Fruit fly (Drosophila melanogaster) whole organism, wandering third instar larva: ENCODE data around the gene Vps37B.

Experiments
- CG32264 ChIP-seq: fragments of 200-800 bp; sonication (Bioruptor generic); optimal IDR thresholded peaks from 2 replicates; lab custom pipeline; 2016; ENCODE audit warnings: missing biosample characterization, missing genetic modification characterization
- CG9705 ChIP-seq: fragments of 200-800 bp; sonication (Bioruptor generic); optimal IDR thresholded peaks from 2 replicates; lab custom pipeline; 2018; ENCODE audit warnings: missing biosample characterization, mild to moderate bottlenecking, missing genetic modification characterization
- CrebA ChIP-seq: fragments of 200-800 bp; sonication (Bioruptor generic); optimal IDR thresholded peaks from 2 replicates; lab custom pipeline; 2016; ENCODE audit warnings: missing biosample characterization, mild to moderate bottlenecking, missing genetic modification characterization, borderline replicate concordance
- Dfd ChIP-seq: fragments of >200 bp; optimal IDR thresholded peaks from 2 replicates; lab custom pipeline; 2017; ENCODE audit warnings: missing biosample characterization, missing genetic modification characterization
- Dif ChIP-seq: fragments of 200-275, 200-300 bp; sonication (Bioruptor generic); optimal IDR thresholded peaks from 2 replicates; lab custom pipeline; 2018; ENCODE audit warnings: missing biosample characterization, missing genetic modification characterization; ENCODE audit not compliant: partially characterized antibody
- GATAd ChIP-seq: sonication (Bioruptor generic); optimal IDR thresholded peaks from 2 replicates; lab custom pipeline; 2016; ENCODE audit warnings: missing biosample characterization, missing genetic modification characterization
- HLH106 ChIP-seq: fragments of 200-800 bp; optimal IDR thresholded peaks from 3 replicates; lab custom pipeline; 2019; ENCODE audit warnings: missing biosample characterization, mild to moderate bottlenecking, missing genetic modification characterization, moderate library complexity
- Hnf4 ChIP-seq: fragments of 200-800 bp; sonication (Bioruptor generic); optimal IDR thresholded peaks from 2 replicates; lab custom pipeline; 2016; ENCODE audit warnings: missing biosample characterization, mild to moderate bottlenecking, missing genetic modification characterization
- Hr78 ChIP-seq: fragments of >200 bp; optimal IDR thresholded peaks from 2 replicates; lab custom pipeline; 2017; ENCODE audit warnings: missing biosample characterization, missing genetic modification characterization
- Hr83 ChIP-seq: fragments of 200-300 bp; sonication (Bioruptor generic); optimal IDR thresholded peaks from 2 replicates; lab custom pipeline; 2016; ENCODE audit warnings: missing biosample characterization, mild to moderate bottlenecking, missing genetic modification characterization, moderate library complexity; ENCODE audit not compliant: poor library complexity, severe bottlenecking
- Jra ChIP-seq: sonication (Bioruptor generic); optimal IDR thresholded peaks from 2 replicates; lab custom pipeline; 2016; ENCODE audit warnings: missing biosample characterization, missing genetic modification characterization
- Mio ChIP-seq: sonication (Bioruptor generic); optimal IDR thresholded peaks from 2 replicates; lab custom pipeline; 2016; ENCODE audit warnings: missing biosample characterization, missing genetic modification characterization
- N ChIP-seq: fragments of >200 bp; optimal IDR thresholded peaks from 2 replicates; lab custom pipeline; 2018; ENCODE audit warnings: missing biosample characterization, missing external identifiers, missing genetic modification characterization
- OdsH ChIP-seq: fragments of 200-800 bp; sonication (Bioruptor generic); optimal IDR thresholded peaks from 2 replicates; lab custom pipeline; 2016; ENCODE audit warnings: missing biosample characterization, mild to moderate bottlenecking, missing genetic modification characterization
- Rel ChIP-seq, 2 experiments: fragments of 200-800 bp; sonication (Bioruptor generic) in 1 of 2; optimal IDR thresholded peaks; 2 replicates in 1 of 2; 3 replicates in 1 of 2; lab custom pipeline; 2016 to 2019; ENCODE audit warnings: mild to moderate bottlenecking in 2 of 2, missing biosample characterization in 2 of 2, missing genetic modification characterization in 2 of 2, moderate library complexity in 1 of 2
- Sp1 ChIP-seq: fragments of 200-800 bp; sonication (Bioruptor generic); optimal IDR thresholded peaks from 3 replicates; lab custom pipeline; 2019; ENCODE audit warnings: missing biosample characterization, mild to moderate bottlenecking, missing genetic modification characterization, moderate library complexity
- Vsx2 ChIP-seq: fragments of 200-300, 225-300 bp; sonication (Bioruptor generic); optimal IDR thresholded peaks from 2 replicates; lab custom pipeline; 2018; ENCODE audit warnings: missing biosample characterization, missing genetic modification characterization; ENCODE audit not compliant: partially characterized antibody
- br ChIP-seq: fragments of 200-800 bp; sonication (Bioruptor generic); optimal IDR thresholded peaks from 2 replicates; lab custom pipeline; 2016; ENCODE audit warnings: missing biosample characterization, missing genetic modification characterization
- brk ChIP-seq: fragments of 200-800 bp; sonication (Bioruptor generic); optimal IDR thresholded peaks from 2 replicates; lab custom pipeline; 2016; ENCODE audit warnings: missing biosample characterization, mild to moderate bottlenecking, missing genetic modification characterization
- dmrt93B ChIP-seq: fragments of 200-800 bp; sonication (Bioruptor generic); optimal IDR thresholded peaks from 2 replicates; lab custom pipeline; 2018; ENCODE audit warnings: missing biosample characterization, mild to moderate bottlenecking, missing genetic modification characterization
- dsf ChIP-seq: sonication (Bioruptor generic); optimal IDR thresholded peaks from 2 replicates; lab custom pipeline; 2016; ENCODE audit warnings: missing biosample characterization, missing genetic modification characterization, borderline replicate concordance
- ey ChIP-seq: fragments of 200-800 bp; sonication (Bioruptor generic); optimal IDR thresholded peaks from 2 replicates; lab custom pipeline; 2016; ENCODE audit warnings: missing biosample characterization, missing genetic modification characterization
- foxo ChIP-seq, 2 experiments: fragments of 200-800 bp; sonication (Bioruptor generic); optimal IDR thresholded peaks; 2 replicates in 1 of 2; 3 replicates in 1 of 2; lab custom pipeline; 2016 to 2017; ENCODE audit warnings: missing biosample characterization in 2 of 2, missing genetic modification characterization in 2 of 2
- fru ChIP-seq: fragments of 200-800 bp; sonication (Bioruptor generic); optimal IDR thresholded peaks from 3 replicates; lab custom pipeline; 2016; ENCODE audit warnings: missing biosample characterization, mild to moderate bottlenecking, missing genetic modification characterization
- h ChIP-seq: fragments of 200-800 bp; sonication (Bioruptor generic); optimal IDR thresholded peaks from 3 replicates; lab custom pipeline; 2016; ENCODE audit warnings: missing biosample characterization, mild to moderate bottlenecking, missing genetic modification characterization
- jim ChIP-seq: fragments of 175-275, 200-325 bp; sonication (Bioruptor generic); optimal IDR thresholded peaks from 2 replicates; lab custom pipeline; 2016; ENCODE audit warnings: missing biosample characterization, mild to moderate bottlenecking, missing genetic modification characterization
- pan ChIP-seq: fragments of >200 bp; optimal IDR thresholded peaks from 2 replicates; lab custom pipeline; 2017
- psq ChIP-seq: fragments of 200-800 bp; sonication (Bioruptor generic); optimal IDR thresholded peaks from 3 replicates; lab custom pipeline; 2017; ENCODE audit warnings: missing biosample characterization, mild to moderate bottlenecking, missing genetic modification characterization, moderate library complexity
- rgr ChIP-seq: fragments of 200-800 bp; sonication (Bioruptor generic); optimal IDR thresholded peaks from 3 replicates; lab custom pipeline; 2016; ENCODE audit warnings: missing biosample characterization, mild to moderate bottlenecking, missing genetic modification characterization
- sage ChIP-seq: fragments of 200-800 bp; sonication (Bioruptor generic); optimal IDR thresholded peaks from 2 replicates; lab custom pipeline; 2016; ENCODE audit warnings: missing biosample characterization, mild to moderate bottlenecking, missing genetic modification characterization
- sv ChIP-seq: fragments of 200-800 bp; sonication (Bioruptor generic); optimal IDR thresholded peaks from 3 replicates; lab custom pipeline; 2016; ENCODE audit warnings: missing biosample characterization, missing genetic modification characterization
- tai ChIP-seq: sonication (Bioruptor generic); optimal IDR thresholded peaks from 2 replicates; lab custom pipeline; 2016; ENCODE audit warnings: missing biosample characterization, missing genetic modification characterization
- usp ChIP-seq: fragments of >200 bp; optimal IDR thresholded peaks from 2 replicates; lab custom pipeline; 2017; ENCODE audit warnings: missing biosample characterization, missing genetic modification characterization
- woc ChIP-seq: sonication (Bioruptor generic); optimal IDR thresholded peaks from 2 replicates; lab custom pipeline; 2016; ENCODE audit warnings: missing biosample characterization, mild to moderate bottlenecking, missing genetic modification characterization

The Vps37B gene

DNA sequence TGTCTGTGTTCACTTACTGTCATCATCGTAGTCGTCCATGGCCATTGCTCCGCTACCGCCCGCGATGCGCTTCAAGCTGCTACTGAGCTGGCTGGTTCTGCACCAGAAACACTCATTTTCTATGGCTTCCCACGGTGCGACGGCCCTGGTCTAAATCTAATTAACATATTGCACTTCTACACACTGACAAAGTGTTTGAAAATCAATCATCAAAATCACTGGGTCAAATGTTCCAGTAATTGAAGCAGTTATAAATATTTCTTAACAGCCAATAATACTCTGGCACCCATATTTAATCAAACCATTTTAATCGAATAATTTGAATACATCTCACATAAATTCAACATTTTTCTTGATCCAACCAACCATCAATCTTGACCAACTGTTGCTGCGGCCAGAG is 11.3 kb downstream of the Vps37B start, which contains the start of gene rtp:
Gene rtp (minus strand): TSS at position 101 of the 400 bp plus-strand sequence.
- TF ChIP-seq usp (GFP tag; lab: Kevin White, UChicago): no peak
- no peak for TF ChIP-seq Hr83 (GFP tag; lab: Kevin White, UChicago)
- no peak for TF ChIP-seq Sp1
- TF ChIP-seq sv (GFP tag; lab: Kevin White, UChicago): no peak
- TF ChIP-seq GATAd (GFP tag; lab: Kevin White, UChicago): no peak
- TF ChIP-seq dsf (GFP tag; lab: Kevin White, UChicago): no peak
- TF ChIP-seq Vsx2: no peak
- no peak for TF ChIP-seq CG9705 (GFP tag; lab: Kevin White, UChicago)
- TF ChIP-seq Rel (GFP tag; optimal IDR thresholded peaks at IDR 0.05; lab: Kevin White, UChicago): no peak
- TF ChIP-seq Rel (tag; optimal IDR thresholded peaks at IDR 0.05; lab: Kevin White, UChicago): no peak
- TF ChIP-seq rgr (GFP tag; lab: Kevin White, UChicago): no peak
- TF ChIP-seq ey: no peak
- no peak for TF ChIP-seq Dfd (GFP tag; lab: Kevin White, UChicago)
- no peak for TF ChIP-seq psq (GFP tag; lab: Kevin White, UChicago)
- no peak for TF ChIP-seq h (GFP tag; lab: Kevin White, UChicago)

dm6 chr3R:5240721-5241120 is 14.8 kb downstream of the Vps37B start, which contains the start of gene CG33293:
TSS of gene CG33293 (minus strand) at chr3R:5240735.
- no peak for TF ChIP-seq sage (GFP tag; lab: Kevin White, UChicago)
- TF ChIP-seq woc (GFP tag; lab: Kevin White, UChicago): no peak
- no peak for TF ChIP-seq Dfd (GFP tag; lab: Kevin White, UChicago)
- no peak for TF ChIP-seq Dif (GFP tag; lab: Kevin White, UChicago)
- TF ChIP-seq Hnf4 (GFP tag; lab: Kevin White, UChicago): no peak
- no peak for TF ChIP-seq HLH106
- no peak for TF ChIP-seq Rel (GFP tag; optimal IDR thresholded peaks at IDR 0.05; lab: Kevin White, UChicago)
- TF ChIP-seq Rel (tag; optimal IDR thresholded peaks at IDR 0.05; lab: Kevin White, UChicago): no peak
- no peak for TF ChIP-seq jim (GFP tag; lab: Kevin White, UChicago)

DNA sequence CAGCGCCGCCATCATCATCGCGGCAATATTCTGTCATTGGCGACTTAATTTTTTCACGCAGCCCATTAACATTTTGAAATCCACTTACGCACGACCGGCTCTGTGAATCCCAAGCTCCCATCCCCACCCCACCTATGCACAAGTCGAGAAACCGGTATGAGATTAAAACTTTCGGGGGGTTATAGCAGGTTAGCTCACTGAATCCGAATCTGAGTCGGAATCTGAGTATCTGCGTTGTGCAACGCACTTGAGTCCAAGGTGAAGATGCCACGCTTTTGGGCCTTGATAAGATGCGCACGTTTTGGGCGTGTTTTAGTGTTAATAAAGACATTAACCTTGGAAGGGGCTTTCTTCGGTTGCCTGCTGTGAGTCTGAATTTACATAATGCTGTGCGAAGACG is 21.0 kb downstream of the Vps37B start:
- no peak for TF ChIP-seq jim (GFP tag; lab: Kevin White, UChicago)
- no peak for TF ChIP-seq Sp1
- TF ChIP-seq fru (GFP tag; lab: Kevin White, UChicago): no peak
- peak; percentile 5 for TF ChIP-seq OdsH
- no peak for TF ChIP-seq rgr (GFP tag; lab: Kevin White, UChicago)
- TF ChIP-seq ey: no peak
- TF ChIP-seq Rel (GFP tag; optimal IDR thresholded peaks at IDR 0.05; lab: Kevin White, UChicago): no peak
- peak; percentile 94 for TF ChIP-seq Rel (tag; optimal IDR thresholded peaks at IDR 0.05; lab: Kevin White, UChicago)
- TF ChIP-seq Dif (GFP tag; lab: Kevin White, UChicago): peak; percentile 44
- no peak for TF ChIP-seq tai (GFP tag; lab: Kevin White, UChicago)
- TF ChIP-seq, all 38 proteins: peak for 3

dm6 chr3R:5249308-5249707 is 23.4 kb downstream of the Vps37B start:
- TF ChIP-seq CrebA (no peak), GATAd (GFP tag; lab: Kevin White, UChicago) (no peak), sage (GFP tag; lab: Kevin White, UChicago) (no peak), HLH106 (no peak), Dfd (GFP tag; lab: Kevin White, UChicago) (no peak), Rel (GFP tag; optimal IDR thresholded peaks at IDR 0.05; lab: Kevin White, UChicago) (no peak), Rel (tag; optimal IDR thresholded peaks at IDR 0.05; lab: Kevin White, UChicago) (no peak), rgr (GFP tag; lab: Kevin White, UChicago) (no peak), dsf (GFP tag; lab: Kevin White, UChicago) (no peak), CG32264 (GFP tag; lab: Kevin White, UChicago) (no peak), Vsx2 (no peak), dmrt93B (GFP tag; lab: Kevin White, UChicago) (no peak), Mio (GFP tag; lab: Kevin White, UChicago) (no peak), N (GFP tag; lab: Kevin White, UChicago) (no peak)

- TF ChIP-seq pan (lab: Kevin White, UChicago) (no peak), Vsx2 (peak; percentile 19), Dfd (GFP tag; lab: Kevin White, UChicago) (no peak), Rel (GFP tag; optimal IDR thresholded peaks at IDR 0.05; lab: Kevin White, UChicago) (no peak), Rel (tag; optimal IDR thresholded peaks at IDR 0.05; lab: Kevin White, UChicago) (peak; percentile 97), ey (peak; percentile 65), sage (GFP tag; lab: Kevin White, UChicago) (peak; percentile 52), woc (GFP tag; lab: Kevin White, UChicago) (peak; percentile 68), Hr78 (GFP tag; lab: Kevin White, UChicago) (no peak), brk (peak; percentile 44), Jra (GFP tag; lab: Kevin White, UChicago) (no peak), usp (GFP tag; lab: Kevin White, UChicago) (no peak), dmrt93B (GFP tag; lab: Kevin White, UChicago) (no peak), foxo (GFP tag; optimal IDR thresholded peaks at IDR 0.05; lab: Kevin White, UChicago) (peak in 1 of 2 experiments; percentile 66), psq (GFP tag; lab: Kevin White, UChicago) (peak; percentile 61), h (GFP tag; lab: Kevin White, UChicago) (peak; percentile 62), Dif (GFP tag; lab: Kevin White, UChicago) (no peak), dsf (GFP tag; lab: Kevin White, UChicago) (no peak), CG32264 (GFP tag; lab: Kevin White, UChicago) (peak; percentile 6), OdsH (peak; percentile 54), rgr (GFP tag; lab: Kevin White, UChicago) (peak; percentile 57), CG9705 (GFP tag; lab: Kevin White, UChicago) (no peak), br (GFP tag; lab: Kevin White, UChicago) (peak; percentile 56), Hnf4 (GFP tag; lab: Kevin White, UChicago) (peak; percentile 68), CrebA (no peak), jim (GFP tag; lab: Kevin White, UChicago) (no peak)
These were observed 24.7 kb downstream of the Vps37B start for dm6 chr3R:5250530-5251242.
